Worm (Caenorhabditis elegans): ENCODE measurements around the gene lin-49.

The lin-49 gene

DNA sequence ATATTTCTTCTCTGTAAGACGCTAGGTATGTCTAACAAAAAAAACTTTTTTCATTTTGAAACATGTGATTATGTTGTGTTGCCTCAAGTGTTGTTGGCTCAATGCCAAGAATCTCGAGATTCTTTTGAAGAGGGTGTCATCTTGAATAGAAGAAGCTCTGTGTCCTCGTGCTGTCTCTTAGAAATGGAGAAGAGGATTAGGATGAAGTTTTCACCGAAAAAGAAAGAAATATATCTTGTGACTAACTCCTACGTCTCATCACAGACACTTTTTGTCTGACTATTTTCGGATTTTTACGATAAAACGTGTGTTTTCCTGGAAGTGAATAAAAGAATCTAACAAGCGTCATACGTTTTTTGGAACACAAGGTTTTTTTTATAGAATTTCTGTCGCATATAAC, 32.9 kb upstream of the lin-49 start:
- TF ChIP-seq skn-1 (tag; optimal IDR thresholded peaks at IDR 0.05) (no peak), ztf-11 (tag; optimal IDR thresholded peaks at IDR 0.05) (no peak), C34F6.9 (tag; optimal IDR thresholded peaks at IDR 0.05) (peak; percentile 29), ama-1 (optimal IDR thresholded peaks at IDR 0.05) (no peak), nhr-12 (tag; optimal IDR thresholded peaks at IDR 0.05) (no peak), mab-5 (tag; optimal IDR thresholded peaks at IDR 0.05) (no peak), elt-3 (tag; optimal IDR thresholded peaks at IDR 0.05) (no peak), ztf-1 (GFP tag; conservative IDR thresholded peaks at IDR 0.05) (no peak), lsy-2 (tag; optimal IDR thresholded peaks at IDR 0.05) (no peak), nhr-237 (tag; optimal IDR thresholded peaks at IDR 0.05) (no peak), crh-2 (tag; optimal IDR thresholded peaks at IDR 0.05) (peak; percentile 45), egl-27 (tag; optimal IDR thresholded peaks at IDR 0.05) (no peak), ceh-82 (tag; optimal IDR thresholded peaks at IDR 0.05) (no peak), sma-9 (GFP tag; optimal IDR thresholded peaks at IDR 0.05) (peak; percentile 16), sma-9 (tag; optimal IDR thresholded peaks at IDR 0.05) (no peak), F13H6.1 (tag; optimal IDR thresholded peaks at IDR 0.05) (no peak)

DNA sequence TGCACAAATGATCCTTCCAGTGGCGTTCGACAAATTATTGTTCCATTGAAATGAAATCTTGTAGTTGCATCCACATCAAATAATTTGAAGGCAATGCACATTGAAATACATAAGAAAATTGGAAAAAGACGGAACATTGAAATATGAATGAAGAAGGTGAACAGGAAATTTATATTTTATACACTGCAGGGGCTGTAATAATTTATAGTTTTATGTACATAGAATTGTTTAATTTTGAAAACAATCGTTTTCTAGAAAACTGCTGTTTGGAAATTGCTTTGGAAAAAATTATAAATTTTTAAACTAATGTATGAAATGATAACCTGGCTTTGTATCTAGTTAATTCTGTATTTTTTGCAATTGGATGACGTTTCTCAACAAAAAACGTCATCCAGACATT, 25.2 kb upstream of the lin-49 start, which contains the start of gene Y59H11AR.3:
TSS of gene Y59H11AR.3 (minus strand) at position 101 of the 400 bp plus-strand sequence.
- TF ChIP-seq alr-1 (tag; optimal IDR thresholded peaks at IDR 0.05) (no peak), ama-1 (optimal IDR thresholded peaks at IDR 0.05) (no peak), ceh-82 (tag; optimal IDR thresholded peaks at IDR 0.05) (no peak), sma-9 (GFP tag; optimal IDR thresholded peaks at IDR 0.05) (no peak), sma-9 (tag; optimal IDR thresholded peaks at IDR 0.05) (no peak), unc-55 (GFP tag; optimal IDR thresholded peaks at IDR 0.05) (no peak), lin-13 (GFP tag; optimal IDR thresholded peaks at IDR 0.05) (no peak), mbf-1 (tag; optimal IDR thresholded peaks at IDR 0.05) (no peak), nhr-10 (tag; optimal IDR thresholded peaks at IDR 0.05) (no peak), nhr-11 (tag; optimal IDR thresholded peaks at IDR 0.05) (no peak), mdl-1 (tag; optimal IDR thresholded peaks at IDR 0.05) (no peak), ztf-4 (tag; optimal IDR thresholded peaks at IDR 0.05) (no peak), R02D3.7 (tag; optimal IDR thresholded peaks at IDR 0.05) (no peak), ceh-16 (tag; optimal IDR thresholded peaks at IDR 0.05) (no peak), unc-39 (tag; optimal IDR thresholded peaks at IDR 0.05) (no peak), lsy-2 (tag; optimal IDR thresholded peaks at IDR 0.05) (no peak), nhr-77 (tag; optimal IDR thresholded peaks at IDR 0.05) (no peak), ztf-1 (GFP tag; conservative IDR thresholded peaks at IDR 0.05) (no peak)

DNA sequence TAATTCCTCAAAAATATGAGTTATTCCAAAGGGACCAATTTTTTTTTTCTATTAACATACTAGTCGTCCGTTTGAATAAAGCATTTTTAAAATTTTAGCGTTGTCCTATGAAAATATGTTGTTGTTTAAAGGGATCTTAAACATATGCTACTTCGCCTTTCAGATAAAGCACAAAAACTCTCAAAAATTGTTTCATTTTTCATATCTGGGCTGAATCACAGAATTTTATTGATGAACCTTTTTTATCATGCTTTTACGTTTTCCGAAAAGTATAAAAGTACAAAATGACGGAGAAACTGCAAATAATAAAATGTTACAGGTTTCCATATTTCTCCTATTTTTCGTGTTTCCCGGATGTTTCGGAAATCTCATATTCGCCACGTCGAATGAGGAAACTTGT, 24.7 kb upstream of the lin-49 start, which contains the start of gene clec-181:
TSS of gene clec-181 (plus strand) at position 301 of the 400 bp plus-strand sequence.
- TF ChIP-seq Y55F3AM.14 (GFP tag; optimal IDR thresholded peaks at IDR 0.05) (no peak), nhr-21 (tag; optimal IDR thresholded peaks at IDR 0.05) (no peak), elt-3 (tag; optimal IDR thresholded peaks at IDR 0.05) (no peak)

DNA sequence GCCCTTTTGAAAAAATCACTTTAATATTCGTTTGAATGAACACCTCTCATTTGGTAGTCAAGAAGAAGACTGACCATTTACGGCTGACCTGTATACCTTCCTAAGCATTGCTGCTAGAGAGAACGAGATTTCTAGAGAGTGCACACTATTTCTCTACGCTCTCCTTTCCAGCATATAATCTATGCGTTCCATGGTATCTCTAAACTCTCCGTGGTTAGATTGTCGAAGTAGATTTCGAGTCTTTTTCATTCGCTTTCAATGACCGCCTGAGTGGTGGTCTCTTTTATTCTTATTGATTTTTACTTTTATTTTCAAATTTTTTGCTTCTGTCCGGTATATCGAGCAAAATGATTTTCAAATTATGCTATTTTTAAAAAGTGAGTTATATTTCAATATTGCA, 23.0 kb upstream of the lin-49 start:
- peak; percentile 13 for TF ChIP-seq gmeb-1 (tag; optimal IDR thresholded peaks at IDR 0.05)
- TF ChIP-seq C34F6.9 (tag; optimal IDR thresholded peaks at IDR 0.05) = peak; percentile 54
- peak; percentile 52 for TF ChIP-seq sma-9 (GFP tag; optimal IDR thresholded peaks at IDR 0.05)
- TF ChIP-seq sma-9 (tag; optimal IDR thresholded peaks at IDR 0.05) = no peak
- peak; percentile 56 for TF ChIP-seq unc-55 (GFP tag; optimal IDR thresholded peaks at IDR 0.05)
- no peak for TF ChIP-seq Y55F3AM.14 (GFP tag; optimal IDR thresholded peaks at IDR 0.05)
- peak; percentile 1 for TF ChIP-seq blmp-1 (tag; optimal IDR thresholded peaks at IDR 0.05; ENCODE audit: insufficient read depth)
- no peak for TF ChIP-seq F13H6.1 (tag; optimal IDR thresholded peaks at IDR 0.05)
- TF ChIP-seq nhr-129 (tag; optimal IDR thresholded peaks at IDR 0.05) = peak; percentile 24
- TF ChIP-seq crh-2 (tag; optimal IDR thresholded peaks at IDR 0.05) = peak; percentile 5
- TF ChIP-seq lsy-2 (tag; optimal IDR thresholded peaks at IDR 0.05) = peak; percentile 8 to 57

DNA sequence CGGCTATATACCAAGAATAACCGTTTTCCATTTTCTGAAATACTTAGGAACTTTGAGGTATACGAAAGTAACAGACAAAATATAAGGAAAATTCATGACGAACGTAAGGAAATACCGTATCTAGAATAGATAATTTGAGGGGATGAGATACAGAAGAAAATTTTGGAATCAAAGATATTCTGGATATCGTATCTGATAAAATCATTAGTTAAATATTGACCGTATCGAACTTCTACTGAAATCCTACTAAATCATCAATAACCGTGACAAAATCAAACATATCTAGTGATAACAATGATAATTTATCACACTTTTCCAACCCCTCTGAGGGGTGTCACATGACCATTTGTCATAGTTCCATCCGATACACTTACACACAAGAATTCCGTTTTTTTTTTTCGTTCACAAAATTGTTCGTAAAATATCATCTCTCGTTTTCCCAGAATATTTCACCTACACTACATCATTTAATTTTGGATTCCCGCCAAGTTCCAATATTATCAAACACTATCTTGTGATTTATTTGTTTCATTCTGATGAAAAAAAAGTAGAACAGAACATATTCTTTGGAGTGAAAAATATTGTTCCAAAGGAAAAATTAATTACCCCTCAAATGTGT, 19.7 kb upstream of the lin-49 start, which contains the start of gene Y59H11AR.4:
TSS of gene Y59H11AR.4 (minus strand) at position 51 of the 619 bp plus-strand sequence.
- peak; percentile 6 for TF ChIP-seq sma-9 (GFP tag; optimal IDR thresholded peaks at IDR 0.05)
- TF ChIP-seq sma-9 (tag; optimal IDR thresholded peaks at IDR 0.05) = no peak
- TF ChIP-seq nhr-12 (tag; optimal IDR thresholded peaks at IDR 0.05) = no peak

Measured in whole organism, L2 larva.